Fruit fly (Drosophila melanogaster): ENCODE data around the gene Taf7.

The Taf7 gene

DNA sequence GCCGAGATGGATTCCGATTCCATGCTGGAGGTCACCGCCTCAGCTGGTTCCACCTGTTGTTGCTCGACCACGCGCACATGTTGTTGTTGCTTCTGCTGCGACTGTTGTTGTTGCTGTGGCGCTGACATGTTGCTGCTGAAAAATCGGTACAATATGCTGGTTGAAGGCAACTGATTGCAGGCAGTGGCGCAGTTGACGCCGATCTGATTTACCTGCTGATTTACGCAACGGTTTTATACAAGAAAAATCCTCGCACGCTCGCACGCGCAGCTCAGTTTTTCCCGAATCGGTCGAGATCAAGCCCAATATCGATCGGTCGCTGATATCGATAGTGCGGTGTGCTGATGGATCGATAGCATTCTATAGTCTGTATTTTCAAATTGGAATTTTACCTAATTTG, 4.3 kb downstream of the Taf7 start, which contains the start of gene Prat (continued):
- TF ChIP-seq CG10147 (GFP tag; optimal IDR thresholded peaks at IDR 0.05) = no peak
- no peak for TF ChIP-seq dpn (GFP tag; optimal IDR thresholded peaks at IDR 0.05)
- TF ChIP-seq CG4282 (GFP tag; optimal IDR thresholded peaks at IDR 0.05) = no peak
- no peak for TF ChIP-seq HLHmδ (GFP tag; optimal IDR thresholded peaks at IDR 0.05)
- no peak for TF ChIP-seq ash1 (GFP tag; optimal IDR thresholded peaks at IDR 0.05)
- TF ChIP-seq CG32532 (GFP tag; IDR thresholded peaks at IDR 0.05) = no peak
- TF ChIP-seq H2.0 (GFP tag; IDR thresholded peaks at IDR 0.05) = no peak
- TF ChIP-seq Oli (tag; optimal IDR thresholded peaks at IDR 0.05) = no peak
- TF ChIP-seq cg (GFP tag; optimal IDR thresholded peaks at IDR 0.05) = no peak
- TF ChIP-seq Hey (tag; optimal IDR thresholded peaks at IDR 0.05) = no peak
- TF ChIP-seq ab (GFP tag; optimal IDR thresholded peaks at IDR 0.05) = no peak
- no peak for TF ChIP-seq CG18476 (GFP tag; optimal IDR thresholded peaks at IDR 0.05)
- TF ChIP-seq CG11695 (GFP tag; IDR thresholded peaks at IDR 0.05) = no peak
- TF ChIP-seq lbe (GFP tag; optimal IDR thresholded peaks at IDR 0.05) = no peak
- peak; percentile 22 for TF ChIP-seq CG12659 (GFP tag; optimal IDR thresholded peaks at IDR 0.05)
- TF ChIP-seq CG43689 (GFP tag; IDR thresholded peaks at IDR 0.05) = no peak
- TF ChIP-seq Blimp-1 (GFP tag; optimal IDR thresholded peaks at IDR 0.05) = no peak
- no peak for TF ChIP-seq Fer2 (tag; optimal IDR thresholded peaks at IDR 0.05)
- no peak for TF ChIP-seq CG3065 (GFP tag; optimal IDR thresholded peaks at IDR 0.05)
- TF ChIP-seq CG6654 (GFP tag; optimal IDR thresholded peaks at IDR 0.05) = no peak
- TF ChIP-seq CG15011 (GFP tag; optimal IDR thresholded peaks at IDR 0.05) = no peak
- TF ChIP-seq MESR4 (GFP tag; optimal IDR thresholded peaks at IDR 0.05) = peak; percentile 92
- no peak for TF ChIP-seq Taf1 (GFP tag; IDR thresholded peaks at IDR 0.05)
- TF ChIP-seq CG7963 (GFP tag; IDR thresholded peaks at IDR 0.05; ENCODE audit: partially characterized antibody) = peak; percentile 73
- TF ChIP-seq Chrac-16 (GFP tag; optimal IDR thresholded peaks at IDR 0.05) = no peak
- no peak for TF ChIP-seq her (GFP tag; optimal IDR thresholded peaks at IDR 0.05)
- peak; percentile 50 for TF ChIP-seq YL-1 (GFP tag; optimal IDR thresholded peaks at IDR 0.05)
- no peak for TF ChIP-seq CG9437 (GFP tag; optimal IDR thresholded peaks at IDR 0.05)
- peak; percentile 79 for TF ChIP-seq amos (GFP tag; IDR thresholded peaks at IDR 0.05; ENCODE audit: partially characterized antibody)
- no peak for TF ChIP-seq CG30403 (GFP tag; optimal IDR thresholded peaks at IDR 0.05)
- TF ChIP-seq CG13287 (GFP tag; IDR thresholded peaks at IDR 0.05; ENCODE audit: partially characterized antibody) = peak; percentile 80
- TF ChIP-seq CG10565 (GFP tag; optimal IDR thresholded peaks at IDR 0.05) = no peak
- TF ChIP-seq CG14965 (GFP tag; optimal IDR thresholded peaks at IDR 0.05; ENCODE audit: borderline replicate concordance) = no peak
- TF ChIP-seq Bgb (GFP tag; IDR thresholded peaks at IDR 0.05; ENCODE audit: partially characterized antibody) = peak; percentile 77
- TF ChIP-seq CG32772 (GFP tag; IDR thresholded peaks at IDR 0.05) = no peak
- TF ChIP-seq Dfd (GFP tag; optimal IDR thresholded peaks at IDR 0.05) = no peak
- TF ChIP-seq Jarid2 (GFP tag; optimal IDR thresholded peaks at IDR 0.05) = no peak
- no peak for TF ChIP-seq CG10274 (GFP tag; optimal IDR thresholded peaks at IDR 0.05)
- TF ChIP-seq stwl (tag; optimal IDR thresholded peaks at IDR 0.05) = peak; percentile 33
- TF ChIP-seq CG6854 (GFP tag; optimal IDR thresholded peaks at IDR 0.05) = no peak
- no peak for TF ChIP-seq dati (GFP tag; IDR thresholded peaks at IDR 0.05)
- TF ChIP-seq CG2202 (tag; optimal IDR thresholded peaks at IDR 0.05) = no peak
- TF ChIP-seq nerfin-1 (tag; optimal IDR thresholded peaks at IDR 0.05) = no peak
- TF ChIP-seq CG16815 (GFP tag; optimal IDR thresholded peaks at IDR 0.05) = no peak
- no peak for TF ChIP-seq CG6272 (GFP tag; IDR thresholded peaks at IDR 0.05)
- no peak for TF ChIP-seq ro (GFP tag; IDR thresholded peaks at IDR 0.05)
- TF ChIP-seq CG7987 (GFP tag; optimal IDR thresholded peaks at IDR 0.05) = no peak
- TF ChIP-seq Doc2 (GFP tag; IDR thresholded peaks at IDR 0.05) = no peak
- TF ChIP-seq Awh (GFP tag; IDR thresholded peaks at IDR 0.05) = no peak
- TF ChIP-seq jing (GFP tag; optimal IDR thresholded peaks at IDR 0.05) = no peak
- no peak for TF ChIP-seq CG12391 (tag; optimal IDR thresholded peaks at IDR 0.05)

All from whole organism, embryonic.